Fruit fly (Drosophila melanogaster): ENCODE measurements around the gene Lrp4.

Gene Lrp4

DNA sequence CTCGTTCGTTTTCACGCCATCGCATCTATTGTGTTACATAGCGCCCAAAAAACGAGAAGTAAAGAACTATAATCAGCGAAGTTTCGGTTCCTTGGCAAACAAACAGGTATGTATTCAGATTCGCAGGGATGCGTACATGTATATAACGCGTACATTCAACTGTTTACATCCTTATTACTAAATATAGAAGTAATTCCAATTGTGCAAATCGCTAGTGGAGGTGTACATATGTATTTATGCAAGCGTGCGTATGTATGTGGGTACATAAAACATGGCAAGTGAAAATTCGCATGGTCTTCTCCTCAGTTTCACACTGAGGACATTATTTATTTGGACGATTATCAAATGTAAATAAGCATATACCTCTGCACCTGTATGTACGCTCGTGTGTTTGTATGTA lies 30.9 kb downstream of the Lrp4 start:
- TF ChIP-seq h (GFP tag; optimal IDR thresholded peaks at IDR 0.05) (no peak), pan (optimal IDR thresholded peaks at IDR 0.05) (no peak), N (GFP tag; optimal IDR thresholded peaks at IDR 0.05) (no peak), Vsx2 (GFP tag; optimal IDR thresholded peaks at IDR 0.05; ENCODE audit: partially characterized antibody) (no peak), Hr83 (GFP tag; optimal IDR thresholded peaks at IDR 0.05; ENCODE audit: poor library complexity, severe bottlenecking) (no peak), GATAd (GFP tag; optimal IDR thresholded peaks at IDR 0.05) (no peak), Abd-B (GFP tag; optimal IDR thresholded peaks at IDR 0.05) (no peak), Dfd (GFP tag; optimal IDR thresholded peaks at IDR 0.05) (no peak), sv (GFP tag; optimal IDR thresholded peaks at IDR 0.05) (no peak), psq (GFP tag; optimal IDR thresholded peaks at IDR 0.05) (no peak), fru (GFP tag; optimal IDR thresholded peaks at IDR 0.05) (no peak)

dm6 chrX:15944735-15945323 lies 34.2 kb downstream of the Lrp4 start, which contains the start of gene Rrp47:
Gene Rrp47 (plus strand): TSS chrX:15944897.
- no peak for TF ChIP-seq Hr78 (GFP tag; optimal IDR thresholded peaks at IDR 0.05)
- TF ChIP-seq N (GFP tag; optimal IDR thresholded peaks at IDR 0.05): peak; percentile 65
- TF ChIP-seq foxo (GFP tag; optimal IDR thresholded peaks at IDR 0.05): no peak
- no peak for TF ChIP-seq dmrt93B (GFP tag; optimal IDR thresholded peaks at IDR 0.05)
- TF ChIP-seq Dfd (GFP tag; optimal IDR thresholded peaks at IDR 0.05): no peak
- no peak for TF ChIP-seq dl (GFP tag; optimal IDR thresholded peaks at IDR 0.05; ENCODE audit: insufficient read depth in 1 of 2, partially characterized antibody in 2 of 2)
- TF ChIP-seq usp (GFP tag; optimal IDR thresholded peaks at IDR 0.05): no peak
- no peak for TF ChIP-seq jim (GFP tag; optimal IDR thresholded peaks at IDR 0.05)
- no peak for TF ChIP-seq Hr83 (GFP tag; optimal IDR thresholded peaks at IDR 0.05; ENCODE audit: poor library complexity, severe bottlenecking)
- TF ChIP-seq h (GFP tag; optimal IDR thresholded peaks at IDR 0.05): peak; percentile 3
- TF ChIP-seq rgr (GFP tag; optimal IDR thresholded peaks at IDR 0.05): no peak
- TF ChIP-seq Abd-B (GFP tag; optimal IDR thresholded peaks at IDR 0.05): no peak
- no peak for TF ChIP-seq Jra (GFP tag; optimal IDR thresholded peaks at IDR 0.05)
- no peak for TF ChIP-seq OdsH (GFP tag; optimal IDR thresholded peaks at IDR 0.05)

dm6 chrX:15950056-15950455 lies 39.4 kb downstream of the Lrp4 start:
- TF ChIP-seq Mio (GFP tag; optimal IDR thresholded peaks at IDR 0.05) (no peak), HLH106 (tag; optimal IDR thresholded peaks at IDR 0.05) (no peak), Myc (optimal IDR thresholded peaks at IDR 0.05) (no peak), br (GFP tag; optimal IDR thresholded peaks at IDR 0.05) (no peak), pan (optimal IDR thresholded peaks at IDR 0.05) (no peak), foxo (GFP tag; optimal IDR thresholded peaks at IDR 0.05) (no peak), Sp1 (GFP tag; optimal IDR thresholded peaks at IDR 0.05) (no peak), fru (GFP tag; optimal IDR thresholded peaks at IDR 0.05) (no peak), sv (GFP tag; optimal IDR thresholded peaks at IDR 0.05) (no peak), N (GFP tag; optimal IDR thresholded peaks at IDR 0.05) (no peak), CrebA (GFP tag; optimal IDR thresholded peaks at IDR 0.05; ENCODE audit: borderline replicate concordance) (no peak), h (GFP tag; optimal IDR thresholded peaks at IDR 0.05) (no peak), psq (GFP tag; optimal IDR thresholded peaks at IDR 0.05) (no peak), Abd-B (GFP tag; optimal IDR thresholded peaks at IDR 0.05) (no peak), OdsH (GFP tag; optimal IDR thresholded peaks at IDR 0.05) (no peak)

- TF ChIP-seq psq (GFP tag; optimal IDR thresholded peaks at IDR 0.05): no peak
- no peak for TF ChIP-seq HLH106 (tag; optimal IDR thresholded peaks at IDR 0.05)
- TF ChIP-seq br (GFP tag; optimal IDR thresholded peaks at IDR 0.05): no peak
- no peak for TF ChIP-seq sv (GFP tag; optimal IDR thresholded peaks at IDR 0.05)
- TF ChIP-seq Hr78 (GFP tag; optimal IDR thresholded peaks at IDR 0.05): no peak
- no peak for TF ChIP-seq dl (GFP tag; optimal IDR thresholded peaks at IDR 0.05; ENCODE audit: insufficient read depth in 1 of 2, partially characterized antibody in 2 of 2)
- no peak for TF ChIP-seq OdsH (GFP tag; optimal IDR thresholded peaks at IDR 0.05)
- TF ChIP-seq Sp1 (GFP tag; optimal IDR thresholded peaks at IDR 0.05): no peak
- TF ChIP-seq CG32264 (GFP tag; optimal IDR thresholded peaks at IDR 0.05): no peak
- TF ChIP-seq usp (GFP tag; optimal IDR thresholded peaks at IDR 0.05): no peak
- TF ChIP-seq h (GFP tag; optimal IDR thresholded peaks at IDR 0.05): no peak
- no peak for TF ChIP-seq Hr83 (GFP tag; optimal IDR thresholded peaks at IDR 0.05; ENCODE audit: poor library complexity, severe bottlenecking)
- no peak for TF ChIP-seq Jra (GFP tag; optimal IDR thresholded peaks at IDR 0.05)
- TF ChIP-seq fru (GFP tag; optimal IDR thresholded peaks at IDR 0.05): no peak
- no peak for TF ChIP-seq CG9705 (GFP tag; optimal IDR thresholded peaks at IDR 0.05)
- no peak for TF ChIP-seq CrebA (GFP tag; optimal IDR thresholded peaks at IDR 0.05; ENCODE audit: borderline replicate concordance)
These were observed 58.9 kb downstream of the Lrp4 start for dm6 chrX:15969577-15969976.

Data from whole organism, wandering third instar larva.